Fruit fly (Drosophila melanogaster): ENCODE data around the gene CG6083.
A peak's percentile ranks its signal among the peaks of the same experiment; 100 is the strongest.

dm6 chr3L:11630684-11631083, 4.8 kb upstream of the CG6083 start:
- no peak for TF ChIP-seq cic (GFP tag; optimal IDR thresholded peaks at IDR 0.05)
- no peak for TF ChIP-seq CG12768 (GFP tag; optimal IDR thresholded peaks at IDR 0.05)
- TF ChIP-seq CG7045 (GFP tag; optimal IDR thresholded peaks at IDR 0.05) = no peak
- TF ChIP-seq kay (GFP tag; ENCODE audit: borderline replicate concordance) = peak; percentile 70
- TF ChIP-seq Hr96 (GFP tag; optimal IDR thresholded peaks at IDR 0.05) = no peak
- peak; percentile 5 for TF ChIP-seq CG7101 (tag; optimal IDR thresholded peaks at IDR 0.05)

Data from whole organism, adult.